Fruit fly (Drosophila melanogaster): ENCODE measurements around the gene CG8191.

- no peak for TF ChIP-seq Lpt (GFP tag; optimal IDR thresholded peaks at IDR 0.05)
- TF ChIP-seq CG8119 (GFP tag; IDR thresholded peaks at IDR 0.05): no peak
- no peak for TF ChIP-seq CG1621 (tag; optimal IDR thresholded peaks at IDR 0.05)
- no peak for TF ChIP-seq topi (GFP tag; optimal IDR thresholded peaks at IDR 0.05)
- no peak for TF ChIP-seq CG3919 (GFP tag; optimal IDR thresholded peaks at IDR 0.05)
- TF ChIP-seq lz (GFP tag; optimal IDR thresholded peaks at IDR 0.05): no peak
These were observed 47.6 kb upstream of the CG8191 start for dm6 chrX:15684419-15684818.

Measured in whole organism, prepupa.